Fruit fly (Drosophila melanogaster) whole organism: ENCODE measurements around the gene CG15461.

Experiments used
- Dll ChIP-seq: fragments of >200 bp; optimal IDR thresholded peaks from 2 replicates; lab custom pipeline; 2017
- EcR ChIP-seq, 2 experiments: fragments of >200 bp; optimal IDR thresholded peaks; 2 replicates each; lab custom pipeline; 2017; ENCODE audit warnings: missing biosample characterization in 2 of 2, missing genetic modification characterization in 2 of 2, missing genetic modification reagents in 2 of 2
- pan ChIP-seq: fragments of >200 bp; optimal IDR thresholded peaks from 2 replicates; lab custom pipeline; 2017
- psq ChIP-seq: fragments of >200 bp; optimal IDR thresholded peaks from 2 replicates; lab custom pipeline; 2017
- usp ChIP-seq: fragments of >200 bp; optimal IDR thresholded peaks from 2 replicates; lab custom pipeline; 2017; ENCODE audit warnings: missing biosample characterization, missing genetic modification characterization, mixed read lengths

dm6 chrX:20467155-20467554 is 18.8 kb upstream of the CG15461 start, which contains the start of gene GstT3:
- TF ChIP-seq psq (lab: Kevin White, UChicago) (no peak), Dll (lab: Kevin White, UChicago) (no peak), pan (lab: Kevin White, UChicago) (no peak), EcR (GFP tag; optimal IDR thresholded peaks at IDR 0.05; lab: Kevin White, UChicago) (no peak), usp (no peak)
